4 fruit fly cellular contexts compared by ENCODE assay signal in the genomic region with DNA sequence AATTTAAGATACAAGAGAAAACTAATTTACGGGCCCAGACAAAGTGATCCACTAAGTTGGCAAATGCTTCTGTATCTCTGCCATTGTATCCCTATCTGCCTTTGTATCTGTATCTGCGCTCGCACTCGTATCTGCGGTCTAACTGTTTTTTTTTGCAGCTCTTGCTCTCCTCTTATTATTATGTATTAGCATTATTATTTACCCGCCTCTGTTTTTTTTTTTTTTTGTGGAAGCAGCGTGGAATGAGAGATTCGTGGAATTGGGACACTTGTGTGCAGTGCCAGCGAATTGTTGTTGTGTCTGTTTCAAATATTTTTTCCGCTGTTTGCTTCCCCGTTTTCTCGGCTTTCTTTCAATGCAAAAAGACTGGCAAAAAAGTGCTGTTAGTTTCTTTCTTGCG.
A peak's percentile ranks its signal among the peaks of the same experiment; 100 is the strongest.
TF ChIP-seq lines count a peak whose summit lies in the region.

No protein-coding gene starts in this region.

- no peak for TF ChIP-seq CTCF in whole organism, embryonic (GFP tag; optimal IDR thresholded peaks at IDR 0.05; lab: Kevin White, UChicago)

TF ChIP-seq in Kc167, 6 proteins besides CTCF, POLR2A, EP300 and RAD21:
- TF ChIP-seq Myc (optimal IDR thresholded peaks at IDR 0.05; lab: Kevin White, UChicago) (no peak), psq (optimal IDR thresholded peaks at IDR 0.05; lab: Kevin White, UChicago) (peak; percentile 64), Sin3A (optimal IDR thresholded peaks at IDR 0.05; lab: Kevin White, UChicago) (no peak), ttk (optimal IDR thresholded peaks at IDR 0.05; lab: Kevin White, UChicago) (no peak)

TF ChIP-seq in whole organism, embryonic, 481 proteins besides CTCF, POLR2A, EP300 and RAD21:
- TF ChIP-seq chinmo (GFP tag; IDR thresholded peaks at IDR 0.05; lab: Robert Waterston, UW; ENCODE audit: partially characterized antibody) (0 out of 4 replicates have a peak, but pooled peaks have one; percentile 7), Scr (GFP tag; IDR thresholded peaks at IDR 0.05; lab: Robert Waterston, UW; ENCODE audit: partially characterized antibody) (no peak)

TF ChIP-seq in whole organism, prepupa, 60 proteins besides CTCF, POLR2A, EP300 and RAD21:
- TF ChIP-seq Eip78C (GFP tag; lab: Kevin White, UChicago) = no peak
- no peak for TF ChIP-seq CG6792 (GFP tag; optimal IDR thresholded peaks at IDR 0.05; lab: Kevin White, UChicago)
- no peak for TF ChIP-seq dsx (GFP tag; optimal IDR thresholded peaks at IDR 0.05; lab: Kevin White, UChicago; ENCODE audit: poor library complexity, severe bottlenecking)
- TF ChIP-seq spab (GFP tag; optimal IDR thresholded peaks at IDR 0.05; lab: Kevin White, UChicago) = no peak
- TF ChIP-seq ss (GFP tag; optimal IDR thresholded peaks at IDR 0.05; lab: Kevin White, UChicago) = no peak
- TF ChIP-seq fkh (GFP tag; optimal IDR thresholded peaks at IDR 0.05; lab: Kevin White, UChicago) = no peak
- TF ChIP-seq Sox14 (GFP tag; optimal IDR thresholded peaks at IDR 0.05; lab: Kevin White, UChicago) = no peak
- peak; percentile 64 for TF ChIP-seq vri (GFP tag; optimal IDR thresholded peaks at IDR 0.05; lab: Kevin White, UChicago)

TF ChIP-seq in whole organism, wandering third instar larva, 38 proteins besides CTCF, POLR2A, EP300 and RAD21:
- no peak for TF ChIP-seq pan (optimal IDR thresholded peaks at IDR 0.05; lab: Kevin White, UChicago)
- TF ChIP-seq fru (GFP tag; optimal IDR thresholded peaks at IDR 0.05; lab: Kevin White, UChicago) = no peak
- peak; percentile 82 for TF ChIP-seq psq (GFP tag; optimal IDR thresholded peaks at IDR 0.05; lab: Kevin White, UChicago)
- no peak for TF ChIP-seq Dif (GFP tag; optimal IDR thresholded peaks at IDR 0.05; lab: Kevin White, UChicago; ENCODE audit: partially characterized antibody)
- TF ChIP-seq dl (GFP tag; optimal IDR thresholded peaks at IDR 0.05; lab: Kevin White, UChicago; ENCODE audit: insufficient read depth in 1 of 2, partially characterized antibody in 2 of 2) = no peak
- no peak for TF ChIP-seq Jra (GFP tag; optimal IDR thresholded peaks at IDR 0.05; lab: Kevin White, UChicago)
- TF ChIP-seq Hnf4 (GFP tag; optimal IDR thresholded peaks at IDR 0.05; lab: Kevin White, UChicago) = no peak
- no peak for TF ChIP-seq CrebA (GFP tag; optimal IDR thresholded peaks at IDR 0.05; lab: Kevin White, UChicago; ENCODE audit: borderline replicate concordance)
- TF ChIP-seq HLH106 (tag; optimal IDR thresholded peaks at IDR 0.05; lab: Kevin White, UChicago) = no peak
- no peak for TF ChIP-seq Hr83 (GFP tag; optimal IDR thresholded peaks at IDR 0.05; lab: Kevin White, UChicago; ENCODE audit: poor library complexity, severe bottlenecking)
- TF ChIP-seq Hr78 (GFP tag; optimal IDR thresholded peaks at IDR 0.05; lab: Kevin White, UChicago) = no peak
- peak; percentile 51 for TF ChIP-seq jim (GFP tag; optimal IDR thresholded peaks at IDR 0.05; lab: Kevin White, UChicago)
- TF ChIP-seq dsf (GFP tag; optimal IDR thresholded peaks at IDR 0.05; lab: Kevin White, UChicago; ENCODE audit: borderline replicate concordance) = no peak
- TF ChIP-seq sage (GFP tag; optimal IDR thresholded peaks at IDR 0.05; lab: Kevin White, UChicago) = no peak
- no peak for TF ChIP-seq h (GFP tag; optimal IDR thresholded peaks at IDR 0.05; lab: Kevin White, UChicago)
- no peak for TF ChIP-seq GATAd (GFP tag; optimal IDR thresholded peaks at IDR 0.05; lab: Kevin White, UChicago)
